Fruit fly (Drosophila melanogaster) whole organism, embryonic: Measurements from ENCODE around the gene TFAM.

Experiments used
- CG1024 ChIP-seq: fragments of 200-800 bp; sonication (Bioruptor generic); IDR thresholded peaks from 2 replicates; pipeline ENCODE4 v1.3.6; 2022; ENCODE audit warnings: missing biosample characterization, missing genetic modification characterization
- CG10654 ChIP-seq: fragments of 200-800 bp; sonication (Bioruptor generic); optimal IDR thresholded peaks from 2 replicates; lab custom pipeline; 2016; ENCODE audit warnings: missing biosample characterization, missing genetic modification characterization
- CG11456 ChIP-seq: fragments of 200-800 bp; sonication (Bioruptor generic); IDR thresholded peaks from 3 replicates; pipeline ENCODE4 v1.3.6; 2022; ENCODE audit warnings: missing biosample characterization, missing genetic modification characterization
- CG11504 ChIP-seq: fragments of 200-800 bp; sonication (Bioruptor generic); optimal IDR thresholded peaks from 3 replicates; lab custom pipeline; 2019; ENCODE audit warnings: missing biosample characterization, mild to moderate bottlenecking, missing genetic modification characterization, moderate library complexity
- CG11560 ChIP-seq: fragments of 200-800 bp; sonication (Bioruptor generic); IDR thresholded peaks from 3 replicates; pipeline ENCODE4 v1.3.6; 2022; ENCODE audit warnings: missing biosample characterization, missing genetic modification characterization
- CG12299 ChIP-seq: fragments of 200-800 bp; sonication (Bioruptor generic); optimal IDR thresholded peaks from 2 replicates; lab custom pipeline; 2018; ENCODE audit warnings: missing biosample characterization, mild to moderate bottlenecking, missing genetic modification characterization
- CG12769 ChIP-seq: fragments of 200-800 bp; sonication (Bioruptor generic); optimal IDR thresholded peaks from 2 replicates; lab custom pipeline; 2019; ENCODE audit warnings: missing biosample characterization, mild to moderate bottlenecking, missing genetic modification characterization, moderate library complexity
- CG13624 ChIP-seq: fragments of 200-800 bp; sonication (Bioruptor generic); optimal IDR thresholded peaks from 2 replicates; lab custom pipeline; 2016; ENCODE audit warnings: missing biosample characterization, missing genetic modification characterization
- CG14050 ChIP-seq: fragments of 200-800 bp; sonication (Bioruptor generic); IDR thresholded peaks from 3 replicates; pipeline ENCODE4 v1.3.6; 2022; ENCODE audit warnings: missing biosample characterization, missing genetic modification characterization
- CG14860 ChIP-seq: fragments of 200-800 bp; sonication (Bioruptor generic); IDR thresholded peaks from 3 replicates; pipeline ENCODE4 v1.3.6; 2022; ENCODE audit warnings: missing biosample characterization, missing genetic modification characterization; ENCODE audit not compliant: partially characterized antibody
- CG15479 ChIP-seq: fragments of 200-800 bp; sonication (Bioruptor generic); optimal IDR thresholded peaks from 3 replicates; lab custom pipeline; 2019; ENCODE audit warnings: missing biosample characterization, mild to moderate bottlenecking, missing genetic modification characterization, moderate library complexity
- CG15514 ChIP-seq: fragments of 200-800 bp; sonication (Bioruptor generic); optimal IDR thresholded peaks from 3 replicates; lab custom pipeline; 2017; ENCODE audit warnings: missing biosample characterization, missing genetic modification characterization, mild to moderate bottlenecking, moderate library complexity, missing genetic modification reagents
- CG1832 ChIP-seq: fragments of 200-800 bp; sonication (Bioruptor generic); optimal IDR thresholded peaks from 2 replicates; lab custom pipeline; 2017; ENCODE audit warnings: missing biosample characterization, mild to moderate bottlenecking, missing genetic modification characterization, inconsistent platforms
- CG31224 ChIP-seq: fragments of 200-800 bp; sonication (Bioruptor generic); IDR thresholded peaks from 2 replicates; pipeline ENCODE4 v1.3.6; 2022; ENCODE audit warnings: missing biosample characterization, missing genetic modification characterization
- CG3407 ChIP-seq: fragments of 200-800 bp; sonication (Bioruptor generic); optimal IDR thresholded peaks from 2 replicates; lab custom pipeline; 2018; ENCODE audit warnings: missing biosample characterization, mild to moderate bottlenecking, missing genetic modification characterization
- CG4617 ChIP-seq: fragments of 200-800 bp; sonication (Bioruptor generic); optimal IDR thresholded peaks from 3 replicates; lab custom pipeline; 2016; ENCODE audit warnings: missing biosample characterization, missing genetic modification characterization, borderline replicate concordance
- CG6813 ChIP-seq: fragments of 200-800 bp; sonication (Bioruptor generic); optimal IDR thresholded peaks from 2 replicates; lab custom pipeline; 2017; ENCODE audit warnings: missing biosample characterization, missing genetic modification characterization, mild to moderate bottlenecking, moderate library complexity, missing genetic modification reagents
- CG7357 ChIP-seq: fragments of 200-800 bp; sonication (Bioruptor generic); IDR thresholded peaks from 3 replicates; pipeline ENCODE4 v1.3.6; 2022; ENCODE audit warnings: missing biosample characterization, missing genetic modification characterization
- CG7556 ChIP-seq: fragments of 200-800 bp; sonication (Bioruptor generic); optimal IDR thresholded peaks from 2 replicates; lab custom pipeline; 2017; ENCODE audit warnings: missing biosample characterization, mild to moderate bottlenecking, missing genetic modification characterization
- CTCF ChIP-seq: fragments of 200-800 bp; sonication (Bioruptor generic); optimal IDR thresholded peaks from 2 replicates; lab custom pipeline; 2017; ENCODE audit warnings: missing biosample characterization, mild to moderate bottlenecking, missing genetic modification characterization, moderate library complexity
- CkIIα-i1 ChIP-seq: fragments of 200-800 bp; sonication (Bioruptor generic); IDR thresholded peaks from 2 replicates; pipeline ENCODE4 v1.3.6; 2022; ENCODE audit warnings: missing biosample characterization, missing genetic modification characterization
- Deaf1 ChIP-seq: fragments of 200-800 bp; optimal IDR thresholded peaks from 3 replicates; lab custom pipeline; 2019; ENCODE audit warnings: missing biosample characterization, mild to moderate bottlenecking, missing genetic modification characterization, moderate library complexity
- Dll ChIP-seq: fragments of 200-800 bp; sonication (Bioruptor generic); IDR thresholded peaks from 4 replicates; pipeline ENCODE4 v1.3.6; 2022; ENCODE audit warnings: missing biosample characterization, missing genetic modification characterization; ENCODE audit not compliant: partially characterized antibody
- Dp ChIP-seq: fragments of 200-800 bp; sonication (Bioruptor generic); optimal IDR thresholded peaks from 2 replicates; lab custom pipeline; 2018; ENCODE audit warnings: missing biosample characterization, mild to moderate bottlenecking, missing genetic modification characterization, moderate library complexity
- Fer3 ChIP-seq: fragments of 200-800 bp; sonication (Bioruptor generic); optimal IDR thresholded peaks from 2 replicates; lab custom pipeline; 2018; ENCODE audit warnings: missing biosample characterization, mild to moderate bottlenecking, missing genetic modification characterization, moderate library complexity
- GATAe ChIP-seq: fragments of 200-800 bp; sonication (Bioruptor generic); conservative IDR thresholded peaks from 2 replicates; pipeline ENCODE4 v1.3.6; 2022; ENCODE audit warnings: missing biosample characterization, missing genetic modification characterization
- Hmr ChIP-seq: fragments of 200-800 bp; sonication (Bioruptor generic); optimal IDR thresholded peaks from 3 replicates; lab custom pipeline; 2017; ENCODE audit warnings: mild to moderate bottlenecking, missing biosample characterization, missing genetic modification reagents, missing genetic modification characterization
- Kr ChIP-seq: fragments of 200-800 bp; sonication (Bioruptor generic); optimal IDR thresholded peaks from 2 replicates; lab custom pipeline; 2017; ENCODE audit warnings: missing biosample characterization, mild to moderate bottlenecking, missing genetic modification characterization
- MESR4 ChIP-seq: fragments of 200-800 bp; sonication (Bioruptor generic); optimal IDR thresholded peaks from 2 replicates; lab custom pipeline; 2018; ENCODE audit warnings: missing biosample characterization, mild to moderate bottlenecking, missing genetic modification characterization, moderate library complexity
- NC2α ChIP-seq: fragments of 200-800 bp; sonication (Bioruptor generic); optimal IDR thresholded peaks from 2 replicates; lab custom pipeline; 2016; ENCODE audit warnings: missing biosample characterization, missing genetic modification characterization
- Ravus ChIP-seq: fragments of 200-800 bp; sonication (Bioruptor generic); IDR thresholded peaks from 2 replicates; pipeline ENCODE4 v1.3.6; 2022; ENCODE audit warnings: missing biosample characterization, missing genetic modification characterization
- Six4 ChIP-seq: fragments of 200-800 bp; sonication (Bioruptor generic); optimal IDR thresholded peaks from 2 replicates; lab custom pipeline; 2016; ENCODE audit warnings: missing biosample characterization, missing genetic modification characterization
- Sry-δ ChIP-seq: fragments of 200-800 bp; sonication (Bioruptor generic); optimal IDR thresholded peaks from 2 replicates; lab custom pipeline; 2016; ENCODE audit warnings: missing biosample characterization, missing genetic modification characterization
- abd-A ChIP-seq: fragments of 200-800 bp; sonication (Bioruptor generic); optimal IDR thresholded peaks from 3 replicates; lab custom pipeline; 2019; ENCODE audit warnings: missing biosample characterization, mild to moderate bottlenecking, missing genetic modification characterization, moderate library complexity
- ac ChIP-seq: fragments of 200-800 bp; sonication (Bioruptor generic); optimal IDR thresholded peaks from 3 replicates; lab custom pipeline; 2017; ENCODE audit warnings: missing biosample characterization, mild to moderate bottlenecking, missing genetic modification characterization
- ci ChIP-seq: fragments of 200-800 bp; sonication (Bioruptor generic); IDR thresholded peaks from 3 replicates; pipeline ENCODE4 v1.3.6; 2022; ENCODE audit warnings: missing biosample characterization, missing genetic modification characterization
- dm ChIP-seq: fragments of 200-800 bp; sonication (Bioruptor generic); optimal IDR thresholded peaks from 3 replicates; lab custom pipeline; 2016; ENCODE audit warnings: missing biosample characterization, missing genetic modification characterization
- ems ChIP-seq: fragments of 200-800 bp; sonication (Bioruptor generic); optimal IDR thresholded peaks from 3 replicates; lab custom pipeline; 2016; ENCODE audit warnings: missing biosample characterization, missing genetic modification characterization
- gcm ChIP-seq: fragments of 200-800 bp; sonication (Bioruptor generic); optimal IDR thresholded peaks from 2 replicates; lab custom pipeline; 2019; ENCODE audit warnings: missing biosample characterization, mild to moderate bottlenecking, missing genetic modification characterization, moderate library complexity
- grn ChIP-seq: fragments of 200-800 bp; sonication (Bioruptor generic); optimal IDR thresholded peaks from 3 replicates; lab custom pipeline; 2017; ENCODE audit warnings: missing biosample characterization, missing genetic modification characterization
- gsb-n ChIP-seq: fragments of 200-800 bp; sonication (Bioruptor generic); optimal IDR thresholded peaks from 3 replicates; lab custom pipeline; 2018; ENCODE audit warnings: missing biosample characterization, mild to moderate bottlenecking, missing genetic modification characterization
- h ChIP-seq: fragments of >200 bp; optimal IDR thresholded peaks from 2 replicates; lab custom pipeline; 2017
- lmd ChIP-seq: fragments of 200-800 bp; sonication (Bioruptor generic); IDR thresholded peaks from 2 replicates; pipeline ENCODE4 v1.3.6; 2022; ENCODE audit warnings: missing biosample characterization, missing genetic modification characterization
- lola ChIP-seq, 3 experiments: fragments of >200 bp in 2 of 3; fragments of 200-800 bp in 1 of 3; sonication (Bioruptor generic) in 1 of 3; optimal IDR thresholded peaks; 2 replicates each; lab custom pipeline; 2017 to 2019; ENCODE audit warnings: missing biosample characterization in 3 of 3, missing genetic modification characterization in 3 of 3, mild to moderate bottlenecking in 1 of 3, moderate library complexity in 1 of 3
- luna ChIP-seq: fragments of 200-800 bp; sonication (Bioruptor generic); optimal IDR thresholded peaks from 2 replicates; lab custom pipeline; 2016; ENCODE audit warnings: missing biosample characterization, missing genetic modification characterization
- sens ChIP-seq: fragments of 200-800 bp; sonication (Bioruptor generic); peaks from one replicate; lab custom pipeline; 2016; ENCODE audit warnings: missing biosample characterization, missing genetic modification characterization
- sna ChIP-seq: fragments of 200-800 bp; sonication (Bioruptor generic); IDR thresholded peaks from 2 replicates; pipeline ENCODE4 v1.3.6; 2022; ENCODE audit warnings: missing biosample characterization, missing genetic modification characterization; ENCODE audit not compliant: partially characterized antibody
- ssp ChIP-seq: fragments of 200-800 bp; sonication (Bioruptor generic); IDR thresholded peaks from 2 replicates; pipeline ENCODE4 v1.3.6; 2022; ENCODE audit warnings: missing biosample characterization, missing genetic modification characterization
- wek ChIP-seq: fragments of 200-800 bp; sonication (Bioruptor generic); optimal IDR thresholded peaks from 3 replicates; lab custom pipeline; 2018; ENCODE audit warnings: missing biosample characterization, mild to moderate bottlenecking, missing genetic modification characterization, moderate library complexity
- zfh2 ChIP-seq: fragments of 200-800 bp; sonication (Bioruptor generic); optimal IDR thresholded peaks from 2 replicates; lab custom pipeline; 2016; ENCODE audit warnings: missing biosample characterization, missing genetic modification characterization

TFAM gene

DNA sequence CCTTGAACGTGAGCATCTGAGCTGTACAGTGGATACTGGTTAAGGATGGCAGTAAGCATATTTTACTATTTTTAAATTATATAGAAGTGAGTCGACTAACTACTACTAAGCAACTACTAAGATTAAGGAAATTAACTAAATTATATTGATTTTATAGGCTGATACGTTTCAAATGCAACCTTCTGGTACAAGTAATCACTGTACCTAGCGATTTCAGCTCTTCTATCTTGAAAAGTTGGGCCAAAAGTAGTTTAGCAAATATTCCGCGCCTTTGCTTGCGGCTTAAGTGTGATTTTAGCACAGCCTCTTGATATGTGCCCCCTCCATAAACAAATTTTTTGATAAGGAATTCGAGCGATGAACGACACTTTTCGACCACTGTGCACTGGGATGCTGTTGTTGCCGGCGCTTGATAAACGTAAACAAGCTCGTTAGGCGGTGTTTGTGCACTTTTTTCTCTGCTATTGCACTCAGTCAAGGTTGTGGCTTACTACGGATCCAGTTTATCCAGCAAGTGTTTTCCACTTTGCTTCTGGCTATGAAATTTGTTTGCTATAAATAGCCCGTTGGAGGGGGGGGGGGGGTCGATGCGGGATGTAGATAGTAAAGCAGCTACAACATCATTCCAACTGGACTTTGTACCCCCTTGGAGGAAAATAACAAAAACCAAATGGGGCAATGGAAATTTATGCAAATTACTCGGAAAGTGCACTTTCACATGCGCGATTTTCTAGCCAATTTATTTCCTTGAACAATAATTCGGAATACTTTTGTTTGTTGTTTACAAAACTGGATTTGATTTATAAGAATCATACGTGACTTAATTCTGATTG, 20.3 kb downstream of the TFAM start (continued):
- no peak for TF ChIP-seq wek (GFP tag; lab: Kevin White, UChicago)
- TF ChIP-seq Fer3 (tag; lab: Kevin White, UChicago), result peak; percentile 82
- peak; percentile 78 for TF ChIP-seq Ravus (GFP tag; lab: Robert Waterston, UW)
- peak; percentile 84 for TF ChIP-seq lmd (GFP tag; lab: Robert Waterston, UW)
- peak; percentile 59 for TF ChIP-seq Hmr (GFP tag; lab: Kevin White, UChicago)
- no peak for TF ChIP-seq abd-A (tag; lab: Kevin White, UChicago)
- TF ChIP-seq CG1832, result no peak
- peak; percentile 66 for TF ChIP-seq zfh2 (GFP tag; lab: Kevin White, UChicago)
- TF ChIP-seq GATAe, result peak; percentile 58; the same call in 1 of the 2 replicates
- TF ChIP-seq CG4617 (GFP tag; lab: Kevin White, UChicago), result no peak
- TF ChIP-seq CG11456, result peak; percentile 74
- TF ChIP-seq NC2α (GFP tag; lab: Kevin White, UChicago), result no peak
- peak; percentile 31 for TF ChIP-seq Deaf1 (tag; lab: Kevin White, UChicago)
- peak; percentile 73 for TF ChIP-seq CG7556
- TF ChIP-seq Dll (GFP tag; lab: Robert Waterston, UW), result no peak
- peak; percentile 11; the same call in 1 of the 2 replicates for TF ChIP-seq CG1024 (GFP tag; lab: Robert Waterston, UW)
- TF ChIP-seq CG31224 (GFP tag; lab: Robert Waterston, UW), result peak; percentile 79
- no peak for TF ChIP-seq gcm (GFP tag; lab: Kevin White, UChicago)
- no peak for TF ChIP-seq lola (GFP tag; optimal IDR thresholded peaks at IDR 0.05; lab: Kevin White, UChicago)
- no peak for TF ChIP-seq ems
- peak; percentile 70; the same call in 2 of the 3 replicates for TF ChIP-seq CG11560 (tag; lab: Robert Waterston, UW)
- peak; percentile 76 for TF ChIP-seq CG7357 (GFP tag; lab: Robert Waterston, UW)
- peak; percentile 87 for TF ChIP-seq sens (GFP tag; lab: Kevin White, UChicago)
- TF ChIP-seq CG13624, result peak; percentile 54
- no peak for TF ChIP-seq sna
- TF ChIP-seq CkIIα-i1, result no peak
- TF ChIP-seq Dp, result no peak
- TF ChIP-seq luna (GFP tag; lab: Kevin White, UChicago), result no peak
- peak; percentile 65 for TF ChIP-seq CG14050 (GFP tag; lab: Robert Waterston, UW)
- no peak for TF ChIP-seq gsb-n (tag; lab: Kevin White, UChicago)
- no peak for TF ChIP-seq grn (GFP tag; lab: Kevin White, UChicago)
- TF ChIP-seq h, result no peak
- TF ChIP-seq Six4 (GFP tag; lab: Kevin White, UChicago), result peak; percentile 37
- no peak for TF ChIP-seq CG15479 (GFP tag; lab: Kevin White, UChicago)
- TF ChIP-seq CG11504 (tag; lab: Kevin White, UChicago), result peak; percentile 82
- TF ChIP-seq ac (GFP tag; lab: Kevin White, UChicago), result no peak
- TF ChIP-seq MESR4 (GFP tag; lab: Kevin White, UChicago), result no peak
- TF ChIP-seq CG15514 (GFP tag; lab: Kevin White, UChicago), result peak; percentile 62
- TF ChIP-seq Sry-δ (GFP tag; lab: Kevin White, UChicago), result no peak
- no peak for TF ChIP-seq ci (GFP tag; lab: Robert Waterston, UW)
- no peak for TF ChIP-seq dm
- TF ChIP-seq ssp, result peak; percentile 33; the same call in 1 of the 2 replicates
- no peak for TF ChIP-seq Kr
- no peak for TF ChIP-seq CG12769 (tag; lab: Kevin White, UChicago)
- TF ChIP-seq CG12299 (tag; lab: Kevin White, UChicago), result peak; percentile 21
- no peak for TF ChIP-seq CTCF (GFP tag; lab: Kevin White, UChicago)
- TF ChIP-seq CG14860 (GFP tag; lab: Robert Waterston, UW), result no peak
- no peak for TF ChIP-seq CG3407 (GFP tag; lab: Kevin White, UChicago)
- no peak for TF ChIP-seq CG10654 (GFP tag; lab: Kevin White, UChicago)
- TF ChIP-seq CG6813, result peak; percentile 46
